Worm (Caenorhabditis elegans) whole organism, L4 larva: ENCODE results near the gene comt-4.

Experiments used
- ceh-62 ChIP-seq: sonication (generic microtip); optimal IDR thresholded peaks from 2 replicates; lab custom pipeline; 2017; ENCODE audit warnings: missing biosample characterization, missing genetic modification characterization
- dve-1 ChIP-seq: sonication (generic microtip); optimal IDR thresholded peaks from 2 replicates; lab custom pipeline; 2017; ENCODE audit warnings: antibody characterized with exemption, mild to moderate bottlenecking, missing genetic modification characterization, missing compliant biosample characterization; ENCODE audit not compliant: insufficient read depth
- egl-27 ChIP-seq: sonication (generic microtip); optimal IDR thresholded peaks from 3 replicates; lab custom pipeline; 2017; ENCODE audit warnings: missing biosample characterization, missing genetic modification reagents, missing genetic modification characterization
- fkh-10 ChIP-seq: fragments of 150-350 bp; optimal IDR thresholded peaks from 2 replicates; lab custom pipeline; 2014; ENCODE audit warnings: missing biosample characterization, missing genetic modification reagents, missing genetic modification characterization
- fos-1 ChIP-seq: fragments of 150-350 bp; optimal IDR thresholded peaks from 2 replicates; lab custom pipeline; 2014; ENCODE audit warnings: missing biosample characterization, missing genetic modification characterization
- hlh-30 ChIP-seq: sonication (generic microtip); optimal IDR thresholded peaks from 2 replicates; lab custom pipeline; 2017; ENCODE audit warnings: antibody characterized with exemption, mild to moderate bottlenecking, missing genetic modification characterization, missing compliant biosample characterization; ENCODE audit not compliant: insufficient read depth
- lin-15B ChIP-seq: fragments of 150-350 bp; sonication (generic microtip); optimal IDR thresholded peaks from 3 replicates; lab custom pipeline; 2014; ENCODE audit warnings: missing biosample characterization, missing genetic modification characterization
- mep-1 ChIP-seq: fragments of 150-350 bp; sonication (generic microtip); optimal IDR thresholded peaks from 3 replicates; lab custom pipeline; 2014; ENCODE audit warnings: missing biosample characterization, missing genetic modification characterization
- nhr-237 ChIP-seq: sonication (generic microtip); optimal IDR thresholded peaks from 2 replicates; lab custom pipeline; 2017; ENCODE audit warnings: missing biosample characterization, missing genetic modification characterization
- nhr-6 ChIP-seq: fragments of 150-350 bp; optimal IDR thresholded peaks from 2 replicates; lab custom pipeline; 2014; ENCODE audit warnings: missing biosample characterization, missing genetic modification characterization
- nhr-77 ChIP-seq: fragments of 150-350 bp; optimal IDR thresholded peaks from 2 replicates; lab custom pipeline; 2014; ENCODE audit warnings: missing biosample characterization, missing genetic modification characterization
- saeg-2 ChIP-seq: fragments of 200-800 bp; sonication (Bioruptor generic); IDR thresholded peaks from 2 replicates; pipeline ENCODE4 v1.3.6; 2022; ENCODE audit warnings: missing genetic modification reagents, missing genetic modification characterization, missing compliant biosample characterization
- unc-130 ChIP-seq: sonication (generic microtip); optimal IDR thresholded peaks from 2 replicates; lab custom pipeline; 2016; ENCODE audit warnings: missing genetic modification reagents, missing genetic modification characterization, missing compliant biosample characterization
- unc-62 ChIP-seq, 3 experiments: fragments of 150-350 bp in 1 of 3; sonication (generic microtip); optimal IDR thresholded peaks in 2 of 3; peaks in 1 of 3; 1 replicate in 1 of 3; 2 replicates in 2 of 3; lab custom pipeline; 2014 to 2017; ENCODE audit warnings: missing biosample characterization in 3 of 3, missing genetic modification characterization in 3 of 3, missing genetic modification reagents in 3 of 3, missing genotype in 1 of 3

- TF ChIP-seq unc-62 (GFP tag; optimal IDR thresholded peaks at IDR 0.05 in 1 of 2; lab: Kevin White, UChicago) (no peak), unc-62 (tag; optimal IDR thresholded peaks at IDR 0.05; lab: Kevin White, UChicago) (no peak), hlh-30 (no peak), ceh-62 (no peak), egl-27 (no peak), nhr-237 (tag; lab: Kevin White, UChicago) (no peak), saeg-2 (no peak), nhr-6 (tag; lab: Kevin White, UChicago) (no peak), unc-130 (GFP tag; lab: Kevin White, UChicago) (peak; percentile 58), mep-1 (no peak), nhr-77 (no peak), dve-1 (tag; lab: Kevin White, UChicago) (no peak), lin-15B (no peak), fos-1 (tag; lab: Kevin White, UChicago) (no peak), fkh-10 (GFP tag; lab: Kevin White, UChicago) (no peak)
Observed at ce11 chrV:2067419-2067818, 17.4 kb upstream of the comt-4 start.
